Fruit fly (Drosophila melanogaster) whole organism, embryonic: ENCODE measurements around the gene SPoCk.

ENCODE experiments used
- ATbp ChIP-seq: fragments of 200-800 bp; sonication (Bioruptor generic); optimal IDR thresholded peaks from 2 replicates; lab custom pipeline; 2017; ENCODE audit warnings: missing biosample characterization, mild to moderate bottlenecking, missing genetic modification characterization, missing genetic modification reagents
- Adf1 ChIP-seq: fragments of 200-800 bp; sonication (Bioruptor generic); IDR thresholded peaks from 2 replicates; pipeline ENCODE4 v1.3.6; 2022; ENCODE audit warnings: missing biosample characterization, missing genetic modification characterization
- CG10209 ChIP-seq: fragments of 200-800 bp; sonication (Bioruptor generic); optimal IDR thresholded peaks from 3 replicates; lab custom pipeline; 2017; ENCODE audit warnings: missing biosample characterization, mild to moderate bottlenecking, missing genetic modification characterization, missing genetic modification reagents
- CG11093 ChIP-seq: fragments of 200-800 bp; sonication (Bioruptor generic); IDR thresholded peaks from 3 replicates; pipeline ENCODE4 v1.3.6; 2022; ENCODE audit warnings: missing biosample characterization, missing genetic modification characterization
- CG12236 ChIP-seq: fragments of 200-800 bp; sonication (Bioruptor generic); optimal IDR thresholded peaks from 2 replicates; lab custom pipeline; 2016; ENCODE audit warnings: missing biosample characterization, missing genetic modification characterization
- CG17186 ChIP-seq: fragments of 200-800 bp; sonication (Bioruptor generic); optimal IDR thresholded peaks from 3 replicates; lab custom pipeline; 2017; ENCODE audit warnings: missing biosample characterization, missing genetic modification reagents, missing genetic modification characterization
- CG2202 ChIP-seq: fragments of 200-800 bp; sonication (Bioruptor generic); optimal IDR thresholded peaks from 2 replicates; lab custom pipeline; 2018; ENCODE audit warnings: missing biosample characterization, mild to moderate bottlenecking, missing genetic modification characterization
- CG34376 ChIP-seq: fragments of 200-800 bp; sonication (Bioruptor generic); optimal IDR thresholded peaks from 2 replicates; lab custom pipeline; 2018; ENCODE audit warnings: missing biosample characterization, mild to moderate bottlenecking, missing genetic modification characterization
- CG5953 ChIP-seq: fragments of 200-800 bp; sonication (Bioruptor generic); IDR thresholded peaks from 2 replicates; pipeline ENCODE4 v1.3.6; 2022; ENCODE audit warnings: missing biosample characterization, missing genetic modification characterization
- CG7372 ChIP-seq: fragments of 200-800 bp; sonication (Bioruptor generic); IDR thresholded peaks from 2 replicates; pipeline ENCODE4 v1.3.6; 2022; ENCODE audit warnings: missing biosample characterization, missing genetic modification characterization
- CG7963 ChIP-seq: fragments of 200-800 bp; sonication (Bioruptor generic); IDR thresholded peaks from 3 replicates; pipeline ENCODE4 v1.3.6; 2022; ENCODE audit warnings: missing biosample characterization, missing genetic modification characterization; ENCODE audit not compliant: partially characterized antibody
- CG8290 ChIP-seq, 3 experiments: fragments of 200-800 bp; sonication (Bioruptor generic); optimal IDR thresholded peaks; 2 replicates each; lab custom pipeline; 2016 to 2019; ENCODE audit warnings: missing biosample characterization in 3 of 3, missing genetic modification characterization in 3 of 3, mild to moderate bottlenecking in 2 of 3, moderate library complexity in 1 of 3
- CG8924 ChIP-seq: fragments of 200-800 bp; optimal IDR thresholded peaks from 3 replicates; lab custom pipeline; 2019; ENCODE audit warnings: missing biosample characterization, mild to moderate bottlenecking, missing genetic modification characterization, moderate library complexity
- CG9876 ChIP-seq: fragments of 200-800 bp; sonication (Bioruptor generic); optimal IDR thresholded peaks from 2 replicates; lab custom pipeline; 2016; ENCODE audit warnings: missing biosample characterization, missing genetic modification characterization
- Dfd ChIP-seq, 2 experiments: fragments of >200 bp; optimal IDR thresholded peaks; 2 replicates each; lab custom pipeline; 2017; ENCODE audit warnings: missing biosample characterization in 2 of 2, missing genetic modification characterization in 2 of 2
- Dref ChIP-seq: fragments of 200-800 bp; sonication (Bioruptor generic); IDR thresholded peaks from 2 replicates; pipeline ENCODE4 v1.3.6; 2022; ENCODE audit warnings: missing biosample characterization, missing genetic modification characterization
- Ets97D ChIP-seq: fragments of 200-800 bp; sonication (Bioruptor generic); optimal IDR thresholded peaks from 3 replicates; lab custom pipeline; 2016; ENCODE audit warnings: missing biosample characterization, missing genetic modification characterization
- H15 ChIP-seq: fragments of 200-800 bp; sonication (Bioruptor generic); IDR thresholded peaks from 3 replicates; pipeline ENCODE4 v1.3.6; 2022; ENCODE audit warnings: missing biosample characterization, missing genetic modification characterization
- HHEX ChIP-seq: fragments of 200-800 bp; sonication (Bioruptor generic); optimal IDR thresholded peaks from 3 replicates; lab custom pipeline; 2017; ENCODE audit warnings: missing biosample characterization, mild to moderate bottlenecking, missing genetic modification characterization, missing genetic modification reagents
- HLH4C ChIP-seq: fragments of 200-800 bp; sonication (Bioruptor generic); IDR thresholded peaks from 3 replicates; pipeline ENCODE4 v1.3.6; 2022; ENCODE audit warnings: missing biosample characterization, missing genetic modification characterization; ENCODE audit not compliant: partially characterized antibody
- Mes4 ChIP-seq: fragments of 200-800 bp; sonication (Bioruptor generic); optimal IDR thresholded peaks from 2 replicates; lab custom pipeline; 2016; ENCODE audit warnings: missing biosample characterization, missing genetic modification characterization
- NC2β ChIP-seq: fragments of 200-800 bp; sonication (Bioruptor generic); optimal IDR thresholded peaks from 2 replicates; lab custom pipeline; 2016; ENCODE audit warnings: missing biosample characterization, missing genetic modification characterization
- Nf-YC ChIP-seq: fragments of 200-800 bp; optimal IDR thresholded peaks from 3 replicates; lab custom pipeline; 2019; ENCODE audit warnings: missing biosample characterization, mild to moderate bottlenecking, missing genetic modification characterization, moderate library complexity
- Ptx1 ChIP-seq: fragments of 200-800 bp; sonication (Bioruptor generic); IDR thresholded peaks from 2 replicates; pipeline ENCODE4 v1.3.6; 2022; ENCODE audit warnings: missing biosample characterization, missing genetic modification characterization
- Side ChIP-seq: fragments of 200-800 bp; sonication (Bioruptor generic); optimal IDR thresholded peaks from 2 replicates; lab custom pipeline; 2016; ENCODE audit warnings: missing biosample characterization, missing genetic modification characterization
- Sin3A ChIP-seq: fragments of >200 bp; optimal IDR thresholded peaks from 2 replicates; lab custom pipeline; 2018
- ato ChIP-seq: fragments of 200-800 bp; sonication (Bioruptor generic); IDR thresholded peaks from 2 replicates; pipeline ENCODE4 v1.3.6; 2022; ENCODE audit warnings: missing biosample characterization, missing genetic modification characterization; ENCODE audit not compliant: partially characterized antibody
- bbx ChIP-seq: fragments of 200-800 bp; sonication (Bioruptor generic); IDR thresholded peaks from 2 replicates; pipeline ENCODE4 v1.3.6; 2022; ENCODE audit warnings: missing biosample characterization, missing genetic modification characterization; ENCODE audit not compliant: partially characterized antibody
- cad ChIP-seq: fragments of >200 bp; optimal IDR thresholded peaks from 2 replicates; lab custom pipeline; 2017; ENCODE audit warnings: missing biosample characterization, missing genetic modification characterization
- cas ChIP-seq: fragments of 200-800 bp; sonication (Bioruptor generic); IDR thresholded peaks from 2 replicates; pipeline ENCODE4 v1.3.6; 2022; ENCODE audit warnings: missing biosample characterization, missing genetic modification characterization
- chn ChIP-seq: fragments of 200-800 bp; sonication (Bioruptor generic); optimal IDR thresholded peaks from 2 replicates; lab custom pipeline; 2016; ENCODE audit warnings: missing biosample characterization, missing genetic modification characterization
- dm ChIP-seq: fragments of 200-800 bp; sonication (Bioruptor generic); optimal IDR thresholded peaks from 3 replicates; lab custom pipeline; 2016; ENCODE audit warnings: missing biosample characterization, missing genetic modification characterization
- emc ChIP-seq: fragments of 200-800 bp; sonication (Bioruptor generic); optimal IDR thresholded peaks from 2 replicates; lab custom pipeline; 2016; ENCODE audit warnings: missing biosample characterization, missing genetic modification characterization
- ewg ChIP-seq: fragments of 200-800 bp; sonication (Bioruptor generic); optimal IDR thresholded peaks from 3 replicates; lab custom pipeline; 2017; ENCODE audit warnings: mild to moderate bottlenecking, missing biosample characterization, missing genetic modification reagents, missing genetic modification characterization
- gcm2 ChIP-seq: fragments of 200-800 bp; sonication (Bioruptor generic); optimal IDR thresholded peaks from 2 replicates; lab custom pipeline; 2016; ENCODE audit warnings: missing biosample characterization, missing genetic modification characterization
- gem ChIP-seq: fragments of 200-800 bp; sonication (Bioruptor generic); optimal IDR thresholded peaks from 2 replicates; lab custom pipeline; 2019; ENCODE audit warnings: missing biosample characterization, mild to moderate bottlenecking, missing genetic modification characterization, moderate library complexity
- klu ChIP-seq: fragments of 200-800 bp; sonication (Bioruptor generic); IDR thresholded peaks from 2 replicates; pipeline ENCODE4 v1.3.6; 2022; ENCODE audit warnings: missing biosample characterization, missing genetic modification characterization
- luna ChIP-seq: fragments of 200-800 bp; sonication (Bioruptor generic); optimal IDR thresholded peaks from 2 replicates; lab custom pipeline; 2016; ENCODE audit warnings: missing biosample characterization, missing genetic modification characterization
- nau ChIP-seq: fragments of 200-800 bp; sonication (Bioruptor generic); optimal IDR thresholded peaks from 3 replicates; lab custom pipeline; 2017; ENCODE audit warnings: missing biosample characterization, mild to moderate bottlenecking, missing genetic modification characterization, missing genetic modification reagents
- pfk ChIP-seq: fragments of 200-800 bp; sonication (Bioruptor generic); optimal IDR thresholded peaks from 2 replicates; lab custom pipeline; 2018; ENCODE audit warnings: missing biosample characterization, mild to moderate bottlenecking, missing genetic modification characterization, moderate library complexity
- shn ChIP-seq: fragments of 200-800 bp; sonication (Bioruptor generic); optimal IDR thresholded peaks from 3 replicates; lab custom pipeline; 2016; ENCODE audit warnings: missing biosample characterization, missing genetic modification characterization
- stwl ChIP-seq: fragments of 200-800 bp; sonication (Bioruptor generic); optimal IDR thresholded peaks from 3 replicates; lab custom pipeline; 2018; ENCODE audit warnings: missing biosample characterization, mild to moderate bottlenecking, missing genetic modification characterization, moderate library complexity
- tgo ChIP-seq: fragments of 200-800 bp; sonication (Bioruptor generic); IDR thresholded peaks from 3 replicates; pipeline ENCODE4 v1.3.6; 2022; ENCODE audit warnings: missing biosample characterization, missing genetic modification characterization
- tin ChIP-seq: fragments of 200-800 bp; sonication (Bioruptor generic); optimal IDR thresholded peaks from 3 replicates; lab custom pipeline; 2016; ENCODE audit warnings: missing biosample characterization, missing genetic modification characterization
- tna ChIP-seq: fragments of 200-800 bp; sonication (Bioruptor generic); IDR thresholded peaks from 2 replicates; pipeline ENCODE4 v1.3.6; 2022; ENCODE audit warnings: missing biosample characterization, missing genetic modification characterization; ENCODE audit not compliant: partially characterized antibody
- toy ChIP-seq: fragments of 200-800 bp; sonication (Bioruptor generic); IDR thresholded peaks from 2 replicates; pipeline ENCODE4 v1.3.6; 2022; ENCODE audit warnings: missing biosample characterization, missing genetic modification characterization
- tup ChIP-seq: fragments of 200-800 bp; sonication (Bioruptor generic); optimal IDR thresholded peaks from 2 replicates; lab custom pipeline; 2016; ENCODE audit warnings: missing biosample characterization, mild to moderate bottlenecking, missing genetic modification characterization, moderate library complexity
- twi ChIP-seq: fragments of 200-800 bp; optimal IDR thresholded peaks from 2 replicates; lab custom pipeline; 2019; ENCODE audit warnings: missing biosample characterization, mild to moderate bottlenecking, missing genetic modification characterization, moderate library complexity
- zf30C ChIP-seq: fragments of 200-800 bp; sonication (Bioruptor generic); optimal IDR thresholded peaks from 3 replicates; lab custom pipeline; 2018; ENCODE audit warnings: missing biosample characterization, mild to moderate bottlenecking, missing genetic modification characterization

SPoCk gene

dm6 chr3L:22741389-22742120, 7.7 kb upstream of the SPoCk start, which contains the start of gene CG7369 (continued):
- TF ChIP-seq Nf-YC (tag; lab: Kevin White, UChicago) (peak; percentile 73), CG10209 (GFP tag; lab: Kevin White, UChicago) (peak; percentile 86), CG5953 (GFP tag; lab: Robert Waterston, UW) (peak; percentile 34; the same call in 1 of the 2 replicates), CG12236 (peak; percentile 16), ATbp (GFP tag; lab: Kevin White, UChicago) (peak; percentile 42), luna (GFP tag; lab: Kevin White, UChicago) (peak; percentile 46), Adf1 (peak; percentile 50), toy (GFP tag; lab: Robert Waterston, UW) (peak; percentile 51; the same call in 1 of the 2 replicates), Mes4 (no peak), Side (GFP tag; lab: Kevin White, UChicago) (peak; percentile 81), tgo (GFP tag; lab: Robert Waterston, UW) (peak; percentile 71), CG17186 (GFP tag; lab: Kevin White, UChicago) (peak; percentile 76), zf30C (GFP tag; lab: Kevin White, UChicago) (no peak), CG8290 (GFP tag; optimal IDR thresholded peaks at IDR 0.05; lab: Kevin White, UChicago) (peak; percentile 86), CG8290 (tag; optimal IDR thresholded peaks at IDR 0.05; lab: Kevin White, UChicago) (peak; percentile 85 to 86), NC2β (peak; percentile 60), cas (GFP tag; lab: Robert Waterston, UW) (peak; percentile 47), bbx (GFP tag; lab: Robert Waterston, UW) (peak; percentile 24; the same call in 1 of the 2 replicates), ewg (peak; percentile 69), gcm2 (GFP tag; lab: Kevin White, UChicago) (peak; percentile 70), ato (GFP tag; lab: Robert Waterston, UW) (no peak), CG8924 (tag; lab: Kevin White, UChicago) (peak; percentile 86), Ptx1 (GFP tag; lab: Robert Waterston, UW) (peak; percentile 85), cad (GFP tag; lab: Kevin White, UChicago) (no peak), CG34376 (GFP tag; lab: Kevin White, UChicago) (peak; percentile 83), nau (peak; percentile 46), Dfd (GFP tag; optimal IDR thresholded peaks at IDR 0.05; lab: Kevin White, UChicago) (no peak), shn (GFP tag; lab: Kevin White, UChicago) (peak; percentile 69), pfk (GFP tag; lab: Kevin White, UChicago) (no peak), HHEX (GFP tag; lab: Kevin White, UChicago) (peak; percentile 80), emc (peak; percentile 14), HLH4C (peak; percentile 73), stwl (tag; lab: Kevin White, UChicago) (peak; percentile 74), tup (GFP tag; lab: Kevin White, UChicago) (peak; percentile 83), dm (peak; percentile 61), CG7372 (peak; percentile 82), klu (GFP tag; lab: Robert Waterston, UW) (peak; percentile 64; the same call in 1 of the 2 replicates), H15 (GFP tag; lab: Robert Waterston, UW) (peak; percentile 74; the same call in 2 of the 3 replicates), CG7963 (GFP tag; lab: Robert Waterston, UW) (no peak), twi (tag; lab: Kevin White, UChicago) (peak; percentile 63), tna (no peak; the same call in 1 of the 2 replicates), CG2202 (peak; percentile 27), CG11093 (GFP tag; lab: Robert Waterston, UW) (peak; percentile 66; the same call in 2 of the 3 replicates), Ets97D (GFP tag; lab: Kevin White, UChicago) (peak; percentile 92), Dref (GFP tag; lab: Robert Waterston, UW) (peak; percentile 71), tin (GFP tag; lab: Kevin White, UChicago) (peak; percentile 89), Sin3A (peak; percentile 97), gem (tag; lab: Kevin White, UChicago) (peak; percentile 85), chn (peak; percentile 81), CG9876 (GFP tag; lab: Kevin White, UChicago) (peak; percentile 67)
